Fruit fly (Drosophila melanogaster): ENCODE data around the gene Npc2b.

The Npc2b gene

DNA sequence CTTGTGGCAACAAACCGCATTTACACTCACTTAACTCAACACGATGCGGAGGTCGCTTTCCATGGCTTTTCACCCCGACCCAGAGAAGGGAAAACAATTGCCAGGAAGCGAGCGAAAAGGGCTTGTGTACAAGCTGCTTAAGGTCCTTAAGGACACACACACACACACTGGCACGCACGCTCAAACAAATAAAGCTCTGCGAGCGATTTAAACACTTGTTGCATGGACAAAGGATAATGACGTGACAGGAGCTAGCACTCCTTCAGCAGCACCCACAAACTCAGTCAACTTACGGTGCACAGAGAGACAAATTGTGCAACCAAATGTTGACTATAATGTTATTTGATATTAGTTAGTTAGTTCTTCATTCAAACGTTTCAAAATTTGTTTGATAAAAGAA is 3.8 kb upstream of the Npc2b start:
- TF ChIP-seq noc (tag; optimal IDR thresholded peaks at IDR 0.05): no peak

DNA sequence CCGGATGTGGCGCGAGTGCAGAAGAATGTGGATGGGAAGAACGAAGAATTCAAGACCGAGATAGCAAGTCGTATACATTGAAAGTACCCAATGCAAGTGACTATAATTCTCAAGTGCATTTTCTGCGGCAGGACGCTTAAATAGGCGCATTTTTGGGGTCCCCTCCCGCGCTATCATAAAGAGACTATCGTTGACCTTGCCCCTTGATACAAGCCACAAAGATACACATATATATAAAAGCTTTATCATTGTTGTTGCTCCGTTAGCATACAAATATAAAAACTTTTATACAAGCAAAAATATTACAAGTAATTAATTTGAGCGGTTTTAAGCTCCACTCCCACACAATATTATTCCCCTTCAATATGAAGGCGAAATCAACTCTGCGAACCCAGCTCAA is 1.2 kb upstream of the Npc2b start:
- TF ChIP-seq noc (tag; optimal IDR thresholded peaks at IDR 0.05): no peak

DNA sequence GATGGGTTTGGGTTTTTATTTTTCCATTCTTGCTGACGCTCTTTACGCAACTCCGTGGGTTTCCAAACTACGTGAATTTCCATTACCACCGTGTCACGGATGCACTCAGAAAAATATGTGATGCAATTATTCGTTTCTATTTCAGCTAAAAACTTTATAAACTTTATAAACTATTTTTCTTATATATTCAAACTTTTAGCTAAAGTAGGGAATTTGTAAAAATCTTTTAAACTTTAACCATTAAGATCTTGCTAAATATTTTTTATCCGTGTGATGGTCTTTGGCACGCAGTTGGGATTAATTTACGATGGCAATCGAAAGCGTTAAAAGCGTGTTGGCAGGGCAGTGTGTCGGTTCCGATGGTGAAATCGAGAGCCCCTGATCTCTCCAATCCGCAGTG is 6.1 kb downstream of the Npc2b start:
- no peak for TF ChIP-seq noc (tag; optimal IDR thresholded peaks at IDR 0.05)

DNA sequence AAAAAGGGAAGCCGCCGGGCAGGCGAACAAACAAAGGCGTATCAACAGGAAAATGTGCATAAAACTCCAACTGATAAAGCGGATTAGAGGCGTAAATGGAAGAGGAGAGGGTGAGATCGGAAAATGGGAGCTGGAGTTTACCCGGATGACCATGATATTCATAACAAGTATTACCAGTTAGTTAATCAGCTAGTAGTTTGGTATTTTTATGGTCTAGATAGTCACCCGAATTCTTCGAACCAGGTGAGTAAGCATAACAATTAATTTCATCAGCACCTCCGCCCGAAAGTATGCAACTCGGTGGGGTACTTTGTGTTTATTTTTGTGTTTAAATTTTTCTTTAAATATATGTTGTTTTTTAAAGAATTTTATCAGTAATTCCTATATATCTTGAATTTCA is 6.6 kb downstream of the Npc2b start:
- no peak for TF ChIP-seq noc (tag; optimal IDR thresholded peaks at IDR 0.05)

DNA sequence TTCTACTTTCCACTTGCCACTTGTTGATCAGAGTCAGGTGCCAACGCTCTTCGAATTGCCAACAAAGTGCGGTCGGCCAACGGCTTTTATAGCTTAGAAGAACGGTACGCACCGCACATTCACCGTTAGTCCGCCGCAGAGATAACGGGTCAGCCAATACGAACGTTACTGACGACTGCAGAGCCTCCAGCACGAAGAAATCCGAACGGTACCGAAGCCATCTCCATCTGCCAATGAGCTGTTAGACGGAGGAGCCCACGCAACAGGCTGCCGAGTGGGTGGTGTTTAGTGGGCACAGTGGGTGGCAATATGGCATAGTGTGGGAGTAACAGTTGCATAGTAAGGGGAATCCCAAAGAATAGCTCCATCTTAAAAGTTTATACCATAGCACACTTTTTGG is 7.5 kb downstream of the Npc2b start, which contains the start of gene CCHa1:
TSS of gene CCHa1 (minus strand) at position 44 of the 400 bp plus-strand sequence.
- no peak for TF ChIP-seq noc (tag; optimal IDR thresholded peaks at IDR 0.05)

DNA sequence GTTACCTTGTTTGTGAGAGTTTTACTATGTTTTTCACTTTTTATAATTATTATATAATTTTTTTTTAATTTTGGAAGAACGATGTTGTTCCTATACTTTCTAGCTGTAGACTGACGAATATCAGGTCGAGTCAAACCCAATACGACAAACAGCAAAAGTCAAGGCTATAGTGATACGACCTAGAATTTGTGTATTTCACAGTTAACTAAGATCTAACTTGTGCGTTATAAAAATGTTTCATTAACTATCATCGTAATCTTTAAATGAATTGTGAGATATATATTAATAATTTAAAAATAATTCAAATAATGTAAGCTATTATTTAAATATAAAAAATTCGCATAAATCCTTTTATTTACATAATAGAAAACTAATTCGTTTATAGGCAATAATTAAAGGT is 8.7 kb downstream of the Npc2b start, which contains the start of gene CG9920:
TSS of gene CG9920 (minus strand) at position 101 of the 400 bp plus-strand sequence.
- TF ChIP-seq noc (tag; optimal IDR thresholded peaks at IDR 0.05): no peak

DNA sequence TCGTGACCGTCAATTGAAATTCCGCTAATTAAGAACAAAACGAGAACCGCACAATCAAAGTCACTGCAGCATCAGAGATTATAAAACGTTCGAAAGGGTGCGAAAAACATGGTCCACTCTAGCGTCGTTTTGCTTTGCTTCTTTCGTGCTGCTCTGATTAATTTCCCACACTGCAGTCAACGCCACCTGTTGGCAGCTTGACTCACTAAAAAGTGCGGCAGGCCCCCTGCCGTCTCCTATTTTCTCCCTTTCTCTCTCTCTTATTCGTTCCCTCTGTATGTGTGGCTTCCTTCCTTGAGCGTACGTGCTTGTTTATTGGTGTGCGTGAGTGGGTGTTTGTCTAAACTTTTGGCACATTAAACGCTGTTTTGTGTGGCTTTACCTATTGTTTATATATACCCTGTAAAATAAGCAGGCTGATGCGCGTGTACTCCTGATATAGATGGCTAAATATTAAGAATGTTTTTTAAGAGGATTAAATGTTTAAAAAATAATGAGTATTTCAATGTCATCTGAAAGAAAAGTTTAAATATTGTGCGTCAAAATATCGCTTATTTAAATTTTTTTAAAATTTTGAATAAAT is 9.3 kb downstream of the Npc2b start:
- no peak for TF ChIP-seq noc (tag; optimal IDR thresholded peaks at IDR 0.05)

DNA sequence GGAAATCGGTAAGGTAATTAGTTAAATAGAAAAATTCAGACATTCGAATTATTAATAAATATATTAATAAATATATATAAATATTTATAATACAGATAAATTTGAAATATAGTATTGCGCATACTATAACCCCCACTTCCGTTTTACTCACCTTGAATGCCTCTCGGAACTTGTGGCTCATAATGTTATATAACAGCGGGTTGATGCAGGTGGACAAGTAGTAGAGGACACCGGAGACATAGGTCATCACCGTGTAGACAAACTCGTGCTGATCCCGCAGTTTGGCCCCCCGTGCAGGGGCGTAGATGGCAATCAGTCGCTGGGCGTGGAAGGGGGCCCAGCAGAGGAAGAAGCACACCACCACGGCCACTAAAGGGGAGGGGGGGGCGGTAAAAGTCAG is 11.6 kb downstream of the Npc2b start:
- no peak for TF ChIP-seq noc (tag; optimal IDR thresholded peaks at IDR 0.05)

DNA sequence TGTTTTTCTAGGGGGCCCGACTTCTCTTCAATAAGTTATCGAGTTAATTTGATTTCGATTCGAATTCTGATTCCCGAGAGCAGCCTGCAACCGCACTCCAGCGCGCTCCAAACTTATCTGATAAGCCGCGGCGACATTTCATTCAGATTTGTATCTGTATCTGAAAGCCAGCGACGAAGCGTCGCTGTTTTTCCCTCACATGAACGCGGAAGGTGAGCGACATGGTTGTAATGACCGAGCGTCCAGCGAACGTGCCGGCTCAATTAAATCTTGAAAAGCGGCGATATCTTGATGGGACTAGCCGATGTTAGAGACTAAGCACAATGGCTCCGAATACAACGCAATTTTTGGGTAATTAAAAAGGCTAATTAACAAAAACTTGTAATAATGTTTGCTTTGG is 13.7 kb downstream of the Npc2b start, which contains the start of gene PK1-R:
TSS of gene PK1-R (minus strand) at position 101 of the 400 bp plus-strand sequence.
- TF ChIP-seq noc (tag; optimal IDR thresholded peaks at IDR 0.05): no peak

DNA sequence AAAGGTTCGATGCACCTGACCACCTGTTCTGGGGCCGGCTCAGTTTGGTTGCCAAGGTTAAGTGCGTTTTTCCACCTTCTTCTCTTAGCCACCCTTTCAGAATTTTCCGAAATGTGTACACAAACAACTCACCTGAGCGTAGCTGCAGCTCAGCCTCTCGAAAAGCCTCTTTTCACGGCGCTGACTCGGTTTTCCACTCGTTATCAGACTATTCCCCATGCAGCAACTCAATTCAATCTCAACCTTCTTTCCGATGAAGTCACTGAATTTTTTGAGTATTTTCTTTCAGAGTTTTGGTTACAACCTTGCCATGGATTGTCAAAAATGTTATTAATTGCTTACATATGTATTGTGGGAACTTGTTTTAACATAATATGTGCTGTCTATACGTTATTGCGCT is 18.3 kb downstream of the Npc2b start:
- no peak for TF ChIP-seq noc (tag; optimal IDR thresholded peaks at IDR 0.05)

DNA sequence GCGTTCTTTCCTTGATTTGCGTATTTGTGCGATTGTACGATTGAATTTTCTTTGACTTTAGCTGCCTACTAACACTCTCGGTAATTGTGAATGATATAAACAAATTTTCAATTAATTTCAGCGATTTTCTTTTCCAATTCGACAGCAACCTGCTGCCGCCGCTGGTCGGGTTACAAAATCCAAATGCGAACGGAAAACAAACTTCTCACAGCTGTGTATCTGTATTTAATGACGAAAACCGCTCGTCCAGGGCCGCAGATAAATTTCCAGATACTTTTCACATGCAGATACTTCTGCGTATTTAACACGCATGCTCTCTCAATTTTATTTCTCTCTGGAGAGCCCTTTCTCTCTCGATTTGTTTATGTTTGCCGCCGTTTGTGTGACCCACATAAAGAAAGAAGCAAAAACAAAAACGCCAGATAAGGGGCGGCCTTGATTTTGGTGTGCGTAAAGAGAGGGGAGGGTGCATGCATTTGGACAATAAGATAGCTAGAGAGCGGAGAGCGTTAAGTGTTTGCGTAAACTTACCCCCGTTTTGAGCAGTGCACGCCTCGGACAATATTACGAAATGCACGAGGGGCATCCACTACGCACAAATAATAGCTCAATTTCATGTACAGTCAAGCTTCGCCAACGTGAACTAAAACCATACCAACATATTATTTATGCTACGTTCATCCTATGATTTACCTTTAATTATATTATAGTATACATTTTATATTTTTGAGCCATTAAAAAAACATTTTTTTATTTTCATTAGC is 19.0 kb downstream of the Npc2b start, which contains the start of gene CG12402:
TSS of gene CG12402 (minus strand) at position 164 of the 764 bp plus-strand sequence.
- no peak for TF ChIP-seq noc (tag; optimal IDR thresholded peaks at IDR 0.05)

DNA sequence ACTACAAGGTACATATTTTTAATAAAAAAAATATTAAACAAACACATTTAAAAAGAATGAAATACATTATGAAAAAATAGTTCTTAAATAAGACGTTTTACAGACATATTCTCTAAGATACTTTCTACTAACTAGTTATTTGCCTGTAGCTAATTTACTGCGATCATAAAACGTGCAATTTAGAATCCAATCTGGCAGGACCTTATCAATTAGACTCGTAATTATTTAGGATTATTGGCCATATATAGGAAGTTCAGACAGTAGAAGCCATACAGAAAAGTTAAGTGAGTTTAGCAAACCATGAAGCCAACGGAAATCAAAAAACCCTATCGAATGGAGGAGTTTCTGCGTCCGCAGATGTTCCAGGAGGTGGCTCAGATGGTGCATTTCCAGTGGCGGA is 19.8 kb downstream of the Npc2b start, which contains the start of gene Or88a:
TSS of gene Or88a (plus strand) at position 301 of the 400 bp plus-strand sequence.
- no peak for TF ChIP-seq noc (tag; optimal IDR thresholded peaks at IDR 0.05)

DNA sequence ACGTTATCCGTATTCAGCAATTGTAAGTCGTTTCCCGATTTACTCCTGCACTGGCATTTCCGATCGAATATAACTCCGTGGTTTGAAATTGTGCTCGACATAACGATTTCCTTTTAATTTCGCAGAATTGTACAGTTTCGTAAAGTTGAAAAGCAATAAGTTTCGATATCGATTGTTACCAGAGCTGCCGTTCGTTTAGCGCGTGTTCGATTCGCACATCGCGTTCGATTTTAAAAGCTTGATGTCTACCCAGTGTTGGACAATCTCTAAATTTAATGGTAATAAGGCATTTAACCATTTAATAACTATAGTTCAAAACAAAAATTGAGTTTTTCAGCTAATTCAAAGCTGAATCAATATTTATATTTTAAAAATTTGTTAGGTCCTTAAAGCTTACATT is 22.7 kb downstream of the Npc2b start, which contains the start of gene CG14357:
TSS of gene CG14357 (minus strand) at position 101 of the 400 bp plus-strand sequence.
- no peak for TF ChIP-seq noc (tag; optimal IDR thresholded peaks at IDR 0.05)

DNA sequence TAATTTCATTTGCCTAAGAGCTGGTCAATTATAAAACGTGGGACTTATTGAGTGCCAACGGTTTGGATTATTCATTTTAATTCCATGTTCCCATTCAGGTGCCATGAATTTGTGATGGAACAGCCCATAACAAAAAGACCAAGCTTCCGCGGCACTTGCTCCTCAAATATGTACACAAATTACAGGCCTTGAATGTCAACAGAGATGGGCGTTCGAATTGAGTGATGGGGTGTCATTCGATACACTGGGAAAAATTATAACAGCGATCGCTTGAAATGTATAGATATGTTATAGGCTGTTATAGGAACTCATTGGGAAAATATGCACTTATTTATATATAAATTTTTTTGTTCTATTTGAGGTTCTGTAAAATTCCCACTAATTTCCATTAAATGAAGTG is 26.8 kb downstream of the Npc2b start:
- no peak for TF ChIP-seq noc (tag; optimal IDR thresholded peaks at IDR 0.05)

DNA sequence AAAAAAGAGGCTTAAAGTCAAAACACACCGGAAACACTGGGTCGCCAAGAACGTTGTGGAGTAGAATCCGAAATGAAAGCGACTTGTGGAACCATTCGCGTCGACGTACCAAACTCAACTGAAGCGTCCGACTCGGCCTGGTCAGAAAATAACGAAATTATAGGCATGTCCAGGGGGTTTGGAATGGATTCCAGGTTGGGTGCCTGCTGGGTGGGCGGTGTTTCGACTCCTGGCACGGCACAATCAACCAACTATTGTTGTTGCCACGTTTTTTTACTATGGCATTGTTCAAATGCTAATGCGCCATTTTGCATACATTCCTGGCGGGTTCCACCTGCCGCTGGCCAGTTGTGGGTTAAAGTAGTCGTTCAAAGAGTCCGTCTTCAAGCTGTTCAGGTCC is 29.0 kb downstream of the Npc2b start, which contains the start of gene Kif19A:
TSS of gene Kif19A (minus strand) at position 101 of the 400 bp plus-strand sequence.
- TF ChIP-seq noc (tag; optimal IDR thresholded peaks at IDR 0.05): no peak

DNA sequence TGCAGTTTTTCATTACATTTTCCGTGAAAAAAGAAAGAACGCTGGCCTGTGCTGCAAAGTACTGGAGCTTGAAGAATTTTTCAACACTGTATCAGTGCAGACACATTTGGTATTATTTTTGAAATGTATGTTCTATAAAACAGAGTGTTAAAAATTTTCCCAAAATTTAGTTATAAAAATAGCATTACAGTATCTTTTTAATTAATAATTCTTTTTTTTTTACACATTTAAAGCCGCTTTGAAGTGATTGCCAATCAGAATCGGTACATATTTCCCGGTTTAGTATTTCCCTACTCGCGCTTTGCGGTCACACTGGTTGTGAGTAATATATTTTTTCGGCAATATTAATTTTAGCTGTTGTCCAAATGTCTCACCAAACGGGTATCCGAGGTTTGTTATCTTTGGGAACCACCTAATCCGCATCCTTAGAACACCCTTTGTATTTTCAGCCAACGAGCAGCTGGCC is 33.1 kb downstream of the Npc2b start, which contains the start of the genes Abi and twf:
TSS of gene Abi (minus strand) at position 74 of the 466 bp plus-strand sequence.
TSS of gene twf (plus strand) at position 308 of the 466 bp plus-strand sequence.
- no peak for TF ChIP-seq noc (tag; optimal IDR thresholded peaks at IDR 0.05)
